Worm (Caenorhabditis elegans) whole organism, L2 larva: ENCODE data around the gene oig-5.

Experiments used
- C34F6.9 ChIP-seq: fragments of 150-350 bp; optimal IDR thresholded peaks from 2 replicates; lab custom pipeline; 2014; ENCODE audit warnings: missing biosample characterization, missing genetic modification characterization
- F13H6.1 ChIP-seq: sonication (generic microtip); optimal IDR thresholded peaks from 2 replicates; lab custom pipeline; 2016; ENCODE audit warnings: missing genetic modification characterization, missing compliant biosample characterization
- R02D3.7 ChIP-seq: fragments of 150-350 bp; optimal IDR thresholded peaks from 2 replicates; lab custom pipeline; 2014; ENCODE audit warnings: missing biosample characterization, missing genetic modification characterization
- Y55F3AM.14 ChIP-seq: fragments of 200-800 bp; sonication (Bioruptor generic); optimal IDR thresholded peaks from 2 replicates; lab custom pipeline; 2018; ENCODE audit warnings: mild to moderate bottlenecking, missing genetic modification characterization, missing compliant biosample characterization
- ZK546.5 ChIP-seq: sonication (generic microtip); optimal IDR thresholded peaks from 2 replicates; lab custom pipeline; 2017; ENCODE audit warnings: missing biosample characterization, missing genetic modification characterization
- alr-1 ChIP-seq: fragments of 150-350 bp; optimal IDR thresholded peaks from 2 replicates; lab custom pipeline; 2014; ENCODE audit warnings: missing biosample characterization, missing genetic modification characterization
- aly-2 ChIP-seq: fragments of 150-350 bp; optimal IDR thresholded peaks from 2 replicates; lab custom pipeline; 2014; ENCODE audit warnings: missing biosample characterization, missing genetic modification characterization
- ama-1 ChIP-seq: fragments of 150-350 bp; optimal IDR thresholded peaks from 2 replicates; lab custom pipeline; 2018; ENCODE audit warnings: inconsistent platforms
- blmp-1 ChIP-seq: sonication (generic microtip); optimal IDR thresholded peaks from 2 replicates; lab custom pipeline; 2017; ENCODE audit warnings: missing genetic modification characterization, mild to moderate bottlenecking, missing compliant biosample characterization, antibody characterized with exemption, moderate library complexity; ENCODE audit not compliant: insufficient read depth
- ceh-16 ChIP-seq: fragments of 150-350 bp; optimal IDR thresholded peaks from 2 replicates; lab custom pipeline; 2014; ENCODE audit warnings: missing biosample characterization, missing genetic modification characterization
- ceh-82 ChIP-seq: fragments of 150-350 bp; optimal IDR thresholded peaks from 2 replicates; lab custom pipeline; 2014; ENCODE audit warnings: missing biosample characterization, missing genetic modification characterization
- crh-2 ChIP-seq: sonication (generic microtip); optimal IDR thresholded peaks from 2 replicates; lab custom pipeline; 2017; ENCODE audit warnings: missing biosample characterization, missing genetic modification characterization
- dmd-4 ChIP-seq: sonication (generic microtip); optimal IDR thresholded peaks from 2 replicates; lab custom pipeline; 2017; ENCODE audit warnings: missing biosample characterization, missing genetic modification characterization
- egl-27 ChIP-seq: sonication (generic microtip); optimal IDR thresholded peaks from 3 replicates; lab custom pipeline; 2017; ENCODE audit warnings: missing biosample characterization, missing genetic modification reagents, missing genetic modification characterization
- elt-1 ChIP-seq: fragments of 150-350 bp; optimal IDR thresholded peaks from 2 replicates; lab custom pipeline; 2014; ENCODE audit warnings: missing biosample characterization, missing genetic modification characterization
- elt-3 ChIP-seq: sonication (generic microtip); optimal IDR thresholded peaks from 2 replicates; lab custom pipeline; 2017; ENCODE audit warnings: missing biosample characterization, missing genetic modification characterization
- fos-1 ChIP-seq: fragments of 150-350 bp; optimal IDR thresholded peaks from 2 replicates; lab custom pipeline; 2014; ENCODE audit warnings: missing biosample characterization, missing genetic modification characterization
- gmeb-1 ChIP-seq: fragments of 150-350 bp; optimal IDR thresholded peaks from 2 replicates; lab custom pipeline; 2014; ENCODE audit warnings: missing biosample characterization, missing genetic modification characterization
- lin-11 ChIP-seq: fragments of 150-350 bp; sonication (generic microtip); optimal IDR thresholded peaks from 2 replicates; lab custom pipeline; 2014; ENCODE audit warnings: missing biosample characterization, missing genetic modification characterization, inconsistent platforms, mixed read lengths
- lin-13 ChIP-seq: fragments of 150-350 bp; optimal IDR thresholded peaks from 2 replicates; lab custom pipeline; 2014; ENCODE audit warnings: missing biosample characterization, missing genetic modification reagents, missing genetic modification characterization
- lin-39 ChIP-seq: fragments of 150-350 bp; optimal IDR thresholded peaks from 2 replicates; lab custom pipeline; 2014; ENCODE audit warnings: missing biosample characterization, missing genetic modification reagents, missing genetic modification characterization
- lsy-2 ChIP-seq, 2 experiments: fragments of 150-350 bp in 1 of 2; sonication (generic microtip) in 1 of 2; optimal IDR thresholded peaks; 2 replicates each; lab custom pipeline; 2014 to 2017; ENCODE audit warnings: missing biosample characterization in 2 of 2, missing genetic modification characterization in 2 of 2
- mab-5 ChIP-seq: fragments of 150-350 bp; optimal IDR thresholded peaks from 2 replicates; lab custom pipeline; 2014; ENCODE audit warnings: missing biosample characterization, missing genetic modification characterization
- mbf-1 ChIP-seq: sonication (generic microtip); optimal IDR thresholded peaks from 2 replicates; lab custom pipeline; 2017; ENCODE audit warnings: missing biosample characterization, missing genetic modification characterization
- mdl-1 ChIP-seq, 2 experiments: fragments of 150-350 bp in 1 of 2; sonication (generic microtip) in 1 of 2; optimal IDR thresholded peaks; 2 replicates each; lab custom pipeline; 2017; ENCODE audit warnings: missing biosample characterization in 2 of 2, missing genetic modification characterization in 2 of 2
- nhr-10 ChIP-seq: sonication (generic microtip); optimal IDR thresholded peaks from 2 replicates; lab custom pipeline; 2017; ENCODE audit warnings: missing biosample characterization, missing genetic modification characterization
- nhr-11 ChIP-seq: fragments of 150-350 bp; optimal IDR thresholded peaks from 2 replicates; lab custom pipeline; 2014; ENCODE audit warnings: missing biosample characterization, missing genetic modification characterization
- nhr-12 ChIP-seq: fragments of 150-350 bp; optimal IDR thresholded peaks from 2 replicates; lab custom pipeline; 2014; ENCODE audit warnings: missing biosample characterization, missing genetic modification characterization
- nhr-129 ChIP-seq: fragments of 150-350 bp; optimal IDR thresholded peaks from 2 replicates; lab custom pipeline; 2014; ENCODE audit warnings: missing biosample characterization, missing genetic modification characterization
- nhr-21 ChIP-seq: fragments of 150-350 bp; optimal IDR thresholded peaks from 2 replicates; lab custom pipeline; 2014; ENCODE audit warnings: missing biosample characterization, missing genetic modification characterization
- nhr-23 ChIP-seq: fragments of 150-350 bp; optimal IDR thresholded peaks from 2 replicates; lab custom pipeline; 2014; ENCODE audit warnings: missing biosample characterization, missing genetic modification reagents, missing genetic modification characterization
- nhr-237 ChIP-seq: fragments of 150-350 bp; optimal IDR thresholded peaks from 2 replicates; lab custom pipeline; 2014; ENCODE audit warnings: missing biosample characterization, missing genetic modification characterization
- nhr-25 ChIP-seq: fragments of 150-350 bp; sonication (generic microtip); optimal IDR thresholded peaks from 3 replicates; lab custom pipeline; 2014; ENCODE audit warnings: missing biosample characterization, missing genetic modification characterization
- nhr-6 ChIP-seq: fragments of 150-350 bp; optimal IDR thresholded peaks from 2 replicates; lab custom pipeline; 2014; ENCODE audit warnings: missing biosample characterization, missing genetic modification characterization
- nhr-77 ChIP-seq: fragments of 150-350 bp; optimal IDR thresholded peaks from 2 replicates; lab custom pipeline; 2014; ENCODE audit warnings: missing biosample characterization, missing genetic modification characterization
- peb-1 ChIP-seq: fragments of 150-350 bp; optimal IDR thresholded peaks from 2 replicates; lab custom pipeline; 2014; ENCODE audit warnings: missing biosample characterization, missing genetic modification characterization
- sem-4 ChIP-seq: fragments of 150-350 bp; optimal IDR thresholded peaks from 2 replicates; lab custom pipeline; 2014; ENCODE audit warnings: missing biosample characterization, missing genetic modification reagents, missing genetic modification characterization
- skn-1 ChIP-seq: sonication (generic microtip); optimal IDR thresholded peaks from 2 replicates; lab custom pipeline; 2017; ENCODE audit warnings: missing biosample characterization, missing genetic modification characterization
- sma-3 ChIP-seq: sonication (generic microtip); optimal IDR thresholded peaks from 2 replicates; lab custom pipeline; 2016; ENCODE audit warnings: missing genetic modification reagents, missing genetic modification characterization, missing compliant biosample characterization
- sma-9 ChIP-seq, 2 experiments: fragments of 150-350 bp in 1 of 2; sonication (generic microtip) in 1 of 2; optimal IDR thresholded peaks; 2 replicates each; lab custom pipeline; 2014 to 2016; ENCODE audit warnings: missing genetic modification characterization in 2 of 2, mild to moderate bottlenecking in 1 of 2, missing biosample characterization in 1 of 2, missing compliant biosample characterization in 1 of 2, missing genetic modification reagents in 1 of 2, moderate library complexity in 1 of 2
- snpc-4 ChIP-seq: fragments of 150-350 bp; optimal IDR thresholded peaks from 2 replicates; lab custom pipeline; 2014; ENCODE audit warnings: missing biosample characterization, missing genetic modification characterization
- unc-39 ChIP-seq: fragments of 150-350 bp; optimal IDR thresholded peaks from 2 replicates; lab custom pipeline; 2014; ENCODE audit warnings: missing biosample characterization, missing genetic modification characterization
- unc-55 ChIP-seq: fragments of 150-350 bp; sonication (generic microtip); optimal IDR thresholded peaks from 3 replicates; lab custom pipeline; 2014; ENCODE audit warnings: missing biosample characterization, missing genetic modification reagents, missing genetic modification characterization
- unc-62 ChIP-seq: fragments of 150-350 bp; optimal IDR thresholded peaks from 2 replicates; lab custom pipeline; 2014; ENCODE audit warnings: missing biosample characterization, missing genetic modification reagents, missing genetic modification characterization
- zag-1 ChIP-seq: fragments of 150-350 bp; optimal IDR thresholded peaks from 2 replicates; lab custom pipeline; 2014; ENCODE audit warnings: missing biosample characterization, missing genetic modification characterization
- ztf-1 ChIP-seq: fragments of 200-800 bp; sonication (Bioruptor generic); conservative IDR thresholded peaks from 2 replicates; pipeline ENCODE4 v1.3.6; 2022; ENCODE audit warnings: missing genetic modification characterization, missing compliant biosample characterization
- ztf-11 ChIP-seq: sonication (generic microtip); optimal IDR thresholded peaks from 2 replicates; lab custom pipeline; 2017; ENCODE audit warnings: missing biosample characterization, missing genetic modification characterization
- ztf-4 ChIP-seq: fragments of 150-350 bp; optimal IDR thresholded peaks from 2 replicates; lab custom pipeline; 2014; ENCODE audit warnings: missing biosample characterization, missing genetic modification characterization

The oig-5 gene

DNA sequence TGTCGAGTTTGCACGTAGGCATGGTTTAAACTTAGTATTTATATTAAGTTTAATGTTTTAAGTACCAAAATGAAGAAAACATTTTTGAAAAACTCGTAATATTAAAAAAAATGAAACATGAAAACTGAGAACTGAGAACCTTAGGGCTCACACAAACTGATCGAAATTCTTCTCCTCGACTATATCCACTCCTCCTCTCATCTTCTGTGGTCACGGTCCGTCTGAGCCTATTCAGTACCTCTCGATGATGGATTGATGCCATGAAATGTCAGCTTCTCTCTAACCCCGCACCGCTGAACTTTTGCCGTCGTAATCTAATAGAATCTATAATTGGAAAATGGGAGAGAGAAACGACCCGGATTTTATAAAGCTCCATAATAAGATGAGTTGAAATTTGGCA is 22.5 kb upstream of the oig-5 start, which contains the start of gene nlp-56:
nlp-56 (minus strand) TSS at position 257 of the 400 bp plus-strand sequence.
- no peak for TF ChIP-seq sem-4 (tag; lab: Kevin White, UChicago)
- no peak for TF ChIP-seq mbf-1 (tag; lab: Kevin White, UChicago)
- TF ChIP-seq unc-39 (tag; lab: Kevin White, UChicago), result no peak
- no peak for TF ChIP-seq blmp-1 (tag; lab: Kevin White, UChicago)
- TF ChIP-seq snpc-4, result no peak
- TF ChIP-seq fos-1 (tag; lab: Kevin White, UChicago), result no peak
- no peak for TF ChIP-seq nhr-11 (tag; lab: Kevin White, UChicago)
- no peak for TF ChIP-seq mdl-1 (tag; optimal IDR thresholded peaks at IDR 0.05; lab: Kevin White, UChicago)
- TF ChIP-seq aly-2 (tag; lab: Kevin White, UChicago), result no peak
- TF ChIP-seq nhr-237 (tag; lab: Kevin White, UChicago), result no peak
- no peak for TF ChIP-seq sma-3 (GFP tag; lab: Kevin White, UChicago)
- no peak for TF ChIP-seq ama-1

DNA sequence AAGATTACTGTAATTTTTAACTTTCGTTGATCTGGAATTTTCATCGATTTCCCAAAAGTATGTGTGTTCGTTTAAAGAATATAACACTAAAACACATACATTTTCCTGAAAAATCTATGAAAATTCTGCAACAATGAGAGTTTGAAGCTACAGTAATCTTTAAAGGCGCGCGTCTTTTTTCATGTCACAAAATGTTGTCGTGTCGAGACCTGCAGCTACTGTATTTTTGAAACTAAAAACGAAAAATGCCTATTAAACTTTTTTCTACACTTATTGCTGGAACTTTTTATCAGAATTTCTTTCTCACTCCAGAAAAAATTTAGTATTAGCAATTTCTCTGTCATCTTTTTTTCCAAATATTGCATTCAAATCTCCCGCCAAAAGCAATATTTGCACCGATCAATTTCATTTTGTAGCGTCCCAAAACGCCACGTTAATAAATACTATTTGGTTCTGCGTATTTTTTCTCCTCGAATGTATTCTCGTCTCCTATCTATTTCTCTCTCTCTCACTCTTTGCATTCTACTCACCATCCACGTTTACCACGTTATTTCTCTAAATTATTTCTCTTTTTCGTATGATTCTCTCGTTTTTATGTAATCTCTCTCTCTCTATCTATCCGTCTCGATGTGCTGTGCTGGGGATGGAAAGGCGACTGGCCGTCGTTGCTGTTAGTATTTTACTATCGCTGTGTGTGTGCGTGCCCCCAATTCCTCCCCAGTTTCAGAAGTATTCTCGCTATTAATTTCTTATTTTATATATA is 20.4 kb upstream of the oig-5 start, which contains the start of gene melo-1:
melo-1 (plus strand) TSS at position 658 of the 763 bp plus-strand sequence.
- TF ChIP-seq nhr-12 (no peak), ama-1 (peak; percentile 25), ceh-16 (tag; lab: Kevin White, UChicago) (no peak), dmd-4 (tag; lab: Kevin White, UChicago) (no peak), zag-1 (tag; lab: Kevin White, UChicago) (no peak), snpc-4 (no peak), unc-62 (GFP tag; lab: Kevin White, UChicago) (no peak), aly-2 (tag; lab: Kevin White, UChicago) (no peak), nhr-11 (tag; lab: Kevin White, UChicago) (no peak), lin-11 (tag; lab: Kevin White, UChicago) (no peak), lsy-2 (tag; optimal IDR thresholded peaks at IDR 0.05; lab: Kevin White, UChicago) (peak in 1 of 2 experiments; percentile 62), nhr-77 (tag; lab: Kevin White, UChicago) (no peak), mdl-1 (tag; optimal IDR thresholded peaks at IDR 0.05; lab: Kevin White, UChicago) (no peak), nhr-6 (tag; lab: Kevin White, UChicago) (peak; percentile 14), unc-55 (GFP tag; lab: Kevin White, UChicago) (peak; percentile 56), nhr-129 (tag; lab: Kevin White, UChicago) (peak; percentile 22), C34F6.9 (peak; percentile 90), lin-13 (peak; percentile 36), mab-5 (tag; lab: Kevin White, UChicago) (peak; percentile 23), fos-1 (tag; lab: Kevin White, UChicago) (peak; percentile 32), sma-9 (GFP tag; optimal IDR thresholded peaks at IDR 0.05; lab: Kevin White, UChicago) (peak; percentile 4), sma-9 (tag; optimal IDR thresholded peaks at IDR 0.05; lab: Kevin White, UChicago) (no peak), nhr-25 (peak; percentile 17), ceh-82 (tag; lab: Kevin White, UChicago) (no peak), lin-39 (no peak), sma-3 (GFP tag; lab: Kevin White, UChicago) (peak; percentile 39), blmp-1 (tag; lab: Kevin White, UChicago) (no peak), unc-39 (tag; lab: Kevin White, UChicago) (no peak), R02D3.7 (tag; lab: Kevin White, UChicago) (no peak), nhr-10 (tag; lab: Kevin White, UChicago) (no peak), mbf-1 (tag; lab: Kevin White, UChicago) (no peak), ZK546.5 (tag; lab: Kevin White, UChicago) (no peak), alr-1 (no peak), F13H6.1 (tag; lab: Kevin White, UChicago) (peak; percentile 55), nhr-23 (tag; lab: Kevin White, UChicago) (no peak), nhr-237 (tag; lab: Kevin White, UChicago) (no peak), nhr-21 (tag; lab: Kevin White, UChicago) (no peak), egl-27 (tag; lab: Kevin White, UChicago) (peak; percentile 5), gmeb-1 (tag; lab: Kevin White, UChicago) (peak; percentile 60), Y55F3AM.14 (GFP tag; lab: Kevin White, UChicago) (no peak), crh-2 (tag; lab: Kevin White, UChicago) (peak; percentile 86), ztf-1 (GFP tag; lab: Robert Waterston, UW) (no peak), elt-3 (no peak), skn-1 (tag; lab: Kevin White, UChicago) (no peak), sem-4 (tag; lab: Kevin White, UChicago) (no peak), peb-1 (tag; lab: Kevin White, UChicago) (no peak), ztf-4 (tag; lab: Kevin White, UChicago) (no peak), ztf-11 (tag; lab: Kevin White, UChicago) (no peak), elt-1 (tag; lab: Kevin White, UChicago) (no peak)
